Worm (Caenorhabditis elegans): Measurements from ENCODE around the gene kin-33.

- TF ChIP-seq zag-1 (tag; optimal IDR thresholded peaks at IDR 0.05) (no peak), blmp-1 (tag; optimal IDR thresholded peaks at IDR 0.05; ENCODE audit: insufficient read depth) (no peak), unc-62 (GFP tag; optimal IDR thresholded peaks at IDR 0.05) (no peak), elt-1 (tag; optimal IDR thresholded peaks at IDR 0.05) (no peak), ztf-11 (tag; optimal IDR thresholded peaks at IDR 0.05) (no peak), ceh-82 (tag; optimal IDR thresholded peaks at IDR 0.05) (no peak), nhr-77 (tag; optimal IDR thresholded peaks at IDR 0.05) (no peak), nhr-25 (tag; optimal IDR thresholded peaks at IDR 0.05) (no peak), nhr-11 (tag; optimal IDR thresholded peaks at IDR 0.05) (no peak), aly-2 (tag; optimal IDR thresholded peaks at IDR 0.05) (no peak), snpc-4 (tag; optimal IDR thresholded peaks at IDR 0.05) (no peak), ZK546.5 (tag; optimal IDR thresholded peaks at IDR 0.05) (no peak), elt-3 (tag; optimal IDR thresholded peaks at IDR 0.05) (no peak), ztf-1 (GFP tag; conservative IDR thresholded peaks at IDR 0.05) (no peak)
Measured at ce11 chrV:206814-207213, 27.7 kb downstream of the kin-33 start.
